Fruit fly (Drosophila melanogaster) S2 (cell line): ENCODE results near the gene CG34296.

Experiments
- CG8478 ChIP-seq: fragments of >200 bp; optimal IDR thresholded peaks from 2 replicates; lab custom pipeline; 2018
- CTCF ChIP-seq, 2 experiments: fragments of >200 bp; optimal IDR thresholded peaks; 2 replicates each; lab custom pipeline; 2018

dm6 chr3R:29725577-29726240 is 3.4 kb downstream of the CG34296 start, which contains the start of gene Kul:
- TF ChIP-seq CG8478 (lab: Kevin White, UChicago), result no peak
- TF ChIP-seq CTCF (optimal IDR thresholded peaks at IDR 0.05; lab: Kevin White, UChicago), result peak; percentile 52
